Fruit fly (Drosophila melanogaster) S2 (cell line): ENCODE data around the gene CG5535.

Experiments
- CG8478 ChIP-seq: fragments of >200 bp; optimal IDR thresholded peaks from 2 replicates; lab custom pipeline; 2018
- CTCF ChIP-seq, 2 experiments: fragments of >200 bp; optimal IDR thresholded peaks; 2 replicates each; lab custom pipeline; 2018

dm6 chr3L:17846169-17846981, 10.2 kb downstream of the CG5535 start, which contains the start of the genes MED19 and CG7430:
- TF ChIP-seq CG8478 (lab: Kevin White, UChicago): no peak
- peak; percentile 19 to 28 for TF ChIP-seq CTCF (optimal IDR thresholded peaks at IDR 0.05; lab: Kevin White, UChicago)
